Fruit fly (Drosophila melanogaster): ENCODE measurements around the gene Fad2.

Fad2 gene

DNA sequence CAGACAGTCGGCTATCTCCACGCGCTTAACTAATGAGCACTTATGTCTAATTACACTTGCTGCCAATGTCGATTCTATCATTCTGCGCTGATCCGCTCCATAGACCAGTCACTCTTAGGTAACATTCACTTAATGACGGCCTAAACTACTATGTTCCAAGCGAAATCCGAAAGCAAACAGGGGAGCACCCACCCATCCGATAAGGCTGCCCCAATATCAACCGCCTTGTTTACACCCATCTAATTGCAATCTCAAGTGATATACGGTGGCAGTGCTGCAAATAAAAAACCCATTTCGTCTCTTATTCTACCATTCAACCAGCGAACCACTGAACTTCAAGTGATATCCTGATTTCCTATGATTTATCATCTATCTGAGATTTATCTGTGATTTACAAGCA lies 26.1 kb downstream of the Fad2 start (continued):
- TF ChIP-seq GATAe (GFP tag; conservative IDR thresholded peaks at IDR 0.05) (no peak), z (GFP tag; IDR thresholded peaks at IDR 0.05) (no peak), CG15073 (GFP tag; optimal IDR thresholded peaks at IDR 0.05) (no peak), org-1 (GFP tag; optimal IDR thresholded peaks at IDR 0.05) (peak; percentile 9), Gug (GFP tag; IDR thresholded peaks at IDR 0.05) (no peak), CG18262 (tag; optimal IDR thresholded peaks at IDR 0.05) (no peak), CG15479 (GFP tag; optimal IDR thresholded peaks at IDR 0.05) (no peak), unpg (GFP tag; optimal IDR thresholded peaks at IDR 0.05) (no peak), nom (GFP tag; optimal IDR thresholded peaks at IDR 0.05) (no peak), Dad (GFP tag; optimal IDR thresholded peaks at IDR 0.05) (no peak), Atf3 (GFP tag; optimal IDR thresholded peaks at IDR 0.05) (no peak), lov (optimal IDR thresholded peaks at IDR 0.05) (no peak), lov (GFP tag; IDR thresholded peaks at IDR 0.05) (no peak), CG2120 (GFP tag; optimal IDR thresholded peaks at IDR 0.05) (peak; percentile 11), cas (GFP tag; IDR thresholded peaks at IDR 0.05) (no peak), B-H1 (GFP tag; IDR thresholded peaks at IDR 0.05) (no peak), CG13287 (GFP tag; IDR thresholded peaks at IDR 0.05; ENCODE audit: partially characterized antibody) (no peak), CG7271 (tag; optimal IDR thresholded peaks at IDR 0.05) (no peak), CG3281 (GFP tag; optimal IDR thresholded peaks at IDR 0.05) (peak; percentile 64), CG17568 (GFP tag; optimal IDR thresholded peaks at IDR 0.05) (peak; percentile 27), CG13296 (GFP tag; optimal IDR thresholded peaks at IDR 0.05) (peak; percentile 86), CG31365 (tag; optimal IDR thresholded peaks at IDR 0.05) (peak; percentile 51), Atf6 (GFP tag; IDR thresholded peaks at IDR 0.05) (peak; percentile 43; the same call in 1 of the 2 replicates), Fer1 (GFP tag; optimal IDR thresholded peaks at IDR 0.05) (peak; percentile 86), gcm2 (GFP tag; optimal IDR thresholded peaks at IDR 0.05) (no peak), pum (GFP tag; optimal IDR thresholded peaks at IDR 0.05) (no peak), vnd (GFP tag; IDR thresholded peaks at IDR 0.05; ENCODE audit: partially characterized antibody) (no peak), CG6683 (GFP tag; optimal IDR thresholded peaks at IDR 0.05) (peak; percentile 27), Asciz (GFP tag; optimal IDR thresholded peaks at IDR 0.05) (peak; percentile 34), gro (GFP tag; optimal IDR thresholded peaks at IDR 0.05) (peak; percentile 55), cwo (GFP tag; optimal IDR thresholded peaks at IDR 0.05) (peak; percentile 8), wek (GFP tag; optimal IDR thresholded peaks at IDR 0.05) (peak; percentile 37), pnt (GFP tag; optimal IDR thresholded peaks at IDR 0.05) (no peak), CG17359 (tag; optimal IDR thresholded peaks at IDR 0.05) (peak; percentile 24), fd64A (GFP tag; optimal IDR thresholded peaks at IDR 0.05) (peak; percentile 18), CG3163 (GFP tag; optimal IDR thresholded peaks at IDR 0.05) (no peak), unc-4 (GFP tag; IDR thresholded peaks at IDR 0.05; ENCODE audit: partially characterized antibody) (no peak), Hmr (GFP tag; optimal IDR thresholded peaks at IDR 0.05) (peak; percentile 62), Fer3 (tag; optimal IDR thresholded peaks at IDR 0.05) (peak; percentile 31), jumu (GFP tag; optimal IDR thresholded peaks at IDR 0.05) (no peak), H15 (GFP tag; IDR thresholded peaks at IDR 0.05) (no peak), CG10209 (GFP tag; optimal IDR thresholded peaks at IDR 0.05) (peak; percentile 29), Drgx (GFP tag; IDR thresholded peaks at IDR 0.05) (no peak), Vsx1 (GFP tag; optimal IDR thresholded peaks at IDR 0.05) (no peak), CG1602 (GFP tag; optimal IDR thresholded peaks at IDR 0.05) (no peak), ato (GFP tag; IDR thresholded peaks at IDR 0.05; ENCODE audit: partially characterized antibody) (no peak), TFAM (GFP tag; optimal IDR thresholded peaks at IDR 0.05) (no peak), CG6689 (GFP tag; IDR thresholded peaks at IDR 0.05) (no peak), CG9876 (GFP tag; optimal IDR thresholded peaks at IDR 0.05) (no peak), hb (GFP tag; IDR thresholded peaks at IDR 0.05; ENCODE audit: partially characterized antibody) (no peak), Nf-YB (GFP tag; optimal IDR thresholded peaks at IDR 0.05) (no peak)
